Worm (Caenorhabditis elegans) whole organism, L4/young adult: ENCODE measurements around the gene C13G5.2.

Experiments
- W03F9.2 ChIP-seq: fragments of 150-350 bp; optimal IDR thresholded peaks from 2 replicates; lab custom pipeline; 2014; ENCODE audit warnings: missing biosample characterization, missing genetic modification characterization
- dao-5 ChIP-seq: sonication (generic microtip); optimal IDR thresholded peaks from 2 replicates; lab custom pipeline; 2016; ENCODE audit warnings: missing genotype, missing genetic modification characterization, moderate library complexity, missing compliant biosample characterization
- him-1 ChIP-seq: sonication (generic microtip); optimal IDR thresholded peaks from 2 replicates; lab custom pipeline; 2016; ENCODE audit warnings: missing genotype, missing genetic modification reagents, missing genetic modification characterization, missing compliant biosample characterization

DNA sequence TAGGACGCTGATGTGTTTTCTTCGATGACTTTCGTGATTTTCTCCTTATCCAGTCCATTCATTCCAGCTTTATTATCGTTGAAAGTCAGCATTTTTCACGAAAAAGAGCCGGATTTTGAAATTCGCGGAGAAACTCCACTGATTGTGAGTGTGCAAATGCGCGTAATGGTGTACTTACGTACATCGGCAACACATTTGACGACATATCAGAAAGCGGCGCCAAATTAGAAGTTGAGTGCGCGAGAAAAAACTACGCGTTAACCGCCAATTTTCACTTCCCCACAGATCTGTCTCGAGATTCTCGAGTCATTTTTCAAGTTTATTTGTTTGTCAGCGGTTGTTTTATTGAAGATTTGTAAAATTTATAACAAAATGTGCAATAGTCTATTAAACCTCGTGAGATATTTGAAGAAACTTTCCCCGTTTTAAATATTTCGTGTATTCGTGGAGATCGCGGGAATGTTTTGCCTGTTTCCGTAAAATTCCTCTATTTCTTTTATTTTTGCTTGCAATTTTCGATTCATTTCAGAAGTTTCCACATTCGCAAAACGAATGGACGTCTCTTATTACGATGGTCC, 10.2 kb upstream of the C13G5.2 start, which contains the start of the genes polk-1 and gpr-1:
- TF ChIP-seq him-1 (tag; lab: Kevin White, UChicago) (no peak), dao-5 (tag; lab: Kevin White, UChicago) (no peak), W03F9.2 (tag; lab: Kevin White, UChicago) (no peak)
